Worm (Caenorhabditis elegans) whole organism, midembryonic: ENCODE data around the gene epic-2.

ENCODE experiments used
- T22C8.4 ChIP-seq: fragments of 200-800 bp; sonication (Bioruptor generic); IDR thresholded peaks from 2 replicates; pipeline ENCODE4 v1.3.6; 2022; ENCODE audit warnings: missing genetic modification characterization, missing compliant biosample characterization
- cog-1 ChIP-seq: sonication (generic microtip); optimal IDR thresholded peaks from 2 replicates; lab custom pipeline; 2016; ENCODE audit warnings: missing genetic modification characterization, missing compliant biosample characterization
- flt-1 ChIP-seq: fragments of 200-800 bp; sonication (Bioruptor generic); IDR thresholded peaks from 2 replicates; pipeline ENCODE4 v1.3.6; 2022; ENCODE audit warnings: missing genetic modification characterization, missing compliant biosample characterization
- klf-2 ChIP-seq: fragments of 200-800 bp; sonication (Bioruptor generic); conservative IDR thresholded peaks from 2 replicates; pipeline ENCODE4 v1.3.6; 2022; ENCODE audit warnings: missing genetic modification reagents, missing genetic modification characterization, missing compliant biosample characterization
- med-1 ChIP-seq: sonication (generic microtip); optimal IDR thresholded peaks from 2 replicates; lab custom pipeline; 2017; ENCODE audit warnings: missing genetic modification characterization, mild to moderate bottlenecking, missing compliant biosample characterization, antibody characterized with exemption, missing genetic modification reagents; ENCODE audit not compliant: insufficient read depth
- tab-1 ChIP-seq: fragments of 200-800 bp; sonication (Bioruptor generic); IDR thresholded peaks from 2 replicates; pipeline ENCODE4 v1.3.6; 2022; ENCODE audit warnings: missing genetic modification characterization, missing compliant biosample characterization
- ztf-23 ChIP-seq: fragments of 200-800 bp; sonication (Bioruptor generic); IDR thresholded peaks from 2 replicates; pipeline ENCODE4 v1.3.6; 2022; ENCODE audit warnings: missing genetic modification reagents, missing genetic modification characterization, missing compliant biosample characterization
- ztf-29 ChIP-seq: fragments of 200-800 bp; sonication (Bioruptor generic); IDR thresholded peaks from 2 replicates; pipeline ENCODE4 v1.3.6; 2022; ENCODE audit warnings: missing genetic modification reagents, missing genetic modification characterization, missing compliant biosample characterization

- TF ChIP-seq cog-1 (tag; lab: Kevin White, UChicago) (no peak), flt-1 (GFP tag; lab: Robert Waterston, UW) (no peak), T22C8.4 (no peak), ztf-29 (GFP tag; lab: Robert Waterston, UW) (no peak), tab-1 (GFP tag; lab: Robert Waterston, UW) (no peak), ztf-23 (GFP tag; lab: Robert Waterston, UW) (no peak), klf-2 (no peak), med-1 (GFP tag; lab: Kevin White, UChicago) (no peak)
Measured at ce11 chrIV:1699599-1699998, 21.0 kb upstream of the epic-2 start, which contains the start of gene bus-2.
